Worm (Caenorhabditis elegans) whole organism, late embryonic: Measurements from ENCODE around the gene R07B1.13.
A peak's percentile ranks its signal among the peaks of the same experiment; 100 is the strongest.

ENCODE experiments used
- C38D4.7 ChIP-seq: fragments of 200-800 bp; sonication (Bioruptor generic); optimal IDR thresholded peaks from 2 replicates; lab custom pipeline; 2018; ENCODE audit warnings: mild to moderate bottlenecking, missing genetic modification characterization, moderate library complexity, missing compliant biosample characterization
- F13H6.1 ChIP-seq: sonication (generic microtip); optimal IDR thresholded peaks from 2 replicates; lab custom pipeline; 2016; ENCODE audit warnings: missing genetic modification characterization, missing compliant biosample characterization
- ceh-2 ChIP-seq: sonication (generic microtip); optimal IDR thresholded peaks from 2 replicates; lab custom pipeline; 2016; ENCODE audit warnings: missing genotype, missing genetic modification characterization, missing compliant biosample characterization
- ceh-30 ChIP-seq: fragments of 150-350 bp; optimal IDR thresholded peaks from 2 replicates; lab custom pipeline; 2014; ENCODE audit warnings: missing biosample characterization, missing genetic modification characterization
- ceh-31 ChIP-seq: sonication (generic microtip); optimal IDR thresholded peaks from 2 replicates; lab custom pipeline; 2016; ENCODE audit warnings: missing genetic modification characterization, missing compliant biosample characterization
- ceh-45 ChIP-seq: fragments of 200-800 bp; sonication (Bioruptor generic); IDR thresholded peaks from 2 replicates; pipeline ENCODE4 v1.3.6; 2022; ENCODE audit warnings: missing genetic modification reagents, missing genetic modification characterization, missing compliant biosample characterization
- ceh-48 ChIP-seq: sonication (generic microtip); optimal IDR thresholded peaks from 2 replicates; lab custom pipeline; 2016; ENCODE audit warnings: missing genetic modification characterization, inconsistent platforms, missing compliant biosample characterization
- che-1 ChIP-seq: sonication (generic microtip); optimal IDR thresholded peaks from 2 replicates; lab custom pipeline; 2016; ENCODE audit warnings: mild to moderate bottlenecking, missing genetic modification characterization, missing compliant biosample characterization
- elt-2 ChIP-seq: sonication (generic microtip); optimal IDR thresholded peaks from 2 replicates; lab custom pipeline; 2016; ENCODE audit warnings: missing genetic modification reagents, missing genetic modification characterization, missing compliant biosample characterization
- elt-4 ChIP-seq: sonication (generic microtip); optimal IDR thresholded peaks from 2 replicates; lab custom pipeline; 2016; ENCODE audit warnings: missing genetic modification characterization, missing compliant biosample characterization
- ets-4 ChIP-seq: sonication (generic microtip); optimal IDR thresholded peaks from 2 replicates; lab custom pipeline; 2016; ENCODE audit warnings: missing genetic modification characterization, missing compliant biosample characterization
- fkh-6 ChIP-seq: sonication (generic microtip); optimal IDR thresholded peaks from 2 replicates; lab custom pipeline; 2016; ENCODE audit warnings: missing genetic modification characterization, missing compliant biosample characterization
- gmeb-2 ChIP-seq: sonication (generic microtip); optimal IDR thresholded peaks from 2 replicates; lab custom pipeline; 2016; ENCODE audit warnings: missing genetic modification characterization, inconsistent platforms, missing compliant biosample characterization
- hlh-8 ChIP-seq: sonication (generic microtip); optimal IDR thresholded peaks from 2 replicates; lab custom pipeline; 2016; ENCODE audit warnings: missing genotype, missing genetic modification characterization, missing compliant biosample characterization
- lim-6 ChIP-seq: sonication (generic microtip); optimal IDR thresholded peaks from 2 replicates; lab custom pipeline; 2016; ENCODE audit warnings: missing genetic modification characterization, missing compliant biosample characterization
- madf-2 ChIP-seq: sonication (generic microtip); optimal IDR thresholded peaks from 2 replicates; lab custom pipeline; 2017; ENCODE audit warnings: missing genetic modification characterization, missing compliant biosample characterization
- nhr-11 ChIP-seq: fragments of 150-350 bp; optimal IDR thresholded peaks from 2 replicates; lab custom pipeline; 2014; ENCODE audit warnings: missing biosample characterization, missing genetic modification characterization
- npax-4 ChIP-seq: sonication (generic microtip); optimal IDR thresholded peaks from 2 replicates; lab custom pipeline; 2016; ENCODE audit warnings: missing genetic modification characterization, missing compliant biosample characterization
- pha-2 ChIP-seq: sonication (generic microtip); optimal IDR thresholded peaks from 2 replicates; lab custom pipeline; 2017; ENCODE audit warnings: mild to moderate bottlenecking, missing genetic modification characterization, missing compliant biosample characterization
- pha-4 ChIP-seq: fragments of 150-350 bp; optimal IDR thresholded peaks from 2 replicates; lab custom pipeline; 2018; ENCODE audit warnings: missing biosample characterization, missing genetic modification reagents, missing genetic modification characterization
- pqm-1 ChIP-seq: sonication (generic microtip); optimal IDR thresholded peaks from 2 replicates; lab custom pipeline; 2016; ENCODE audit warnings: missing genetic modification characterization, missing compliant biosample characterization
- rnt-1 ChIP-seq: sonication (generic microtip); optimal IDR thresholded peaks from 2 replicates; lab custom pipeline; 2016; ENCODE audit warnings: missing genetic modification characterization, missing compliant biosample characterization
- sdc-2 ChIP-seq: sonication (generic microtip); optimal IDR thresholded peaks from 2 replicates; lab custom pipeline; 2016; ENCODE audit warnings: missing genotype, missing genetic modification characterization, missing compliant biosample characterization
- sox-2 ChIP-seq: fragments of 200-800 bp; sonication (Bioruptor generic); IDR thresholded peaks from 2 replicates; pipeline ENCODE4 v1.3.6; 2022; ENCODE audit warnings: missing genetic modification reagents, missing genetic modification characterization, missing compliant biosample characterization
- sox-4 ChIP-seq: sonication (generic microtip); optimal IDR thresholded peaks from 2 replicates; lab custom pipeline; 2017; ENCODE audit warnings: mild to moderate bottlenecking, missing genetic modification characterization, inconsistent platforms, missing compliant biosample characterization
- tbx-2 ChIP-seq: sonication (generic microtip); optimal IDR thresholded peaks from 2 replicates; lab custom pipeline; 2016; ENCODE audit warnings: missing genetic modification characterization, missing compliant biosample characterization
- tbx-7 ChIP-seq: sonication (generic microtip); optimal IDR thresholded peaks from 2 replicates; lab custom pipeline; 2016; ENCODE audit warnings: missing genotype, missing genetic modification characterization, missing compliant biosample characterization
- ttx-3 ChIP-seq: sonication (generic microtip); optimal IDR thresholded peaks from 2 replicates; lab custom pipeline; 2016; ENCODE audit warnings: missing genetic modification reagents, missing genetic modification characterization, missing compliant biosample characterization
- unc-86 ChIP-seq: sonication (generic microtip); optimal IDR thresholded peaks from 2 replicates; lab custom pipeline; 2016; ENCODE audit warnings: missing genetic modification characterization, missing compliant biosample characterization
- zip-5 ChIP-seq: sonication (generic microtip); optimal IDR thresholded peaks from 2 replicates; lab custom pipeline; 2016; ENCODE audit warnings: missing genetic modification characterization, missing compliant biosample characterization

Gene R07B1.13

ce11 chrX:9905840-9906239 is 36.2 kb downstream of the R07B1.13 start, which contains the start of gene F21G4.5:
F21G4.5 (plus strand) TSS chrX:9906140.
- TF ChIP-seq ttx-3 (tag; lab: Kevin White, UChicago) (no peak), zip-5 (tag; lab: Kevin White, UChicago) (no peak), ceh-48 (tag; lab: Kevin White, UChicago) (no peak), lim-6 (no peak), nhr-11 (no peak), sox-2 (no peak), fkh-6 (tag; lab: Kevin White, UChicago) (no peak), pha-2 (tag; lab: Kevin White, UChicago) (no peak), gmeb-2 (tag; lab: Kevin White, UChicago) (no peak), npax-4 (tag; lab: Kevin White, UChicago) (no peak), rnt-1 (tag; lab: Kevin White, UChicago) (no peak), pha-4 (tag; lab: Kevin White, UChicago) (no peak), unc-86 (tag; lab: Kevin White, UChicago) (no peak), ceh-45 (GFP tag; lab: Robert Waterston, UW) (no peak), tbx-2 (no peak), elt-4 (tag; lab: Kevin White, UChicago) (no peak)

ce11 chrX:9917362-9917761 is 47.7 kb downstream of the R07B1.13 start, which contains the start of gene F21G4.6:
F21G4.6 (minus strand) TSS chrX:9917448.
- TF ChIP-seq tbx-2 (peak; percentile 66), zip-5 (tag; lab: Kevin White, UChicago) (peak; percentile 23), tbx-7 (tag; lab: Kevin White, UChicago) (peak; percentile 24), che-1 (no peak), hlh-8 (tag; lab: Kevin White, UChicago) (peak; percentile 3), elt-2 (tag; lab: Kevin White, UChicago) (peak; percentile 11), ceh-31 (peak; percentile 47), ceh-2 (tag; lab: Kevin White, UChicago) (peak; percentile 57), ceh-30 (tag; lab: Kevin White, UChicago) (no peak), ets-4 (tag; lab: Kevin White, UChicago) (peak; percentile 28), fkh-6 (tag; lab: Kevin White, UChicago) (peak; percentile 20)

- TF ChIP-seq ceh-30 (tag; lab: Kevin White, UChicago), result no peak
- TF ChIP-seq F13H6.1, result no peak
- TF ChIP-seq sox-4 (tag; lab: Kevin White, UChicago), result no peak
- TF ChIP-seq pqm-1 (tag; lab: Kevin White, UChicago), result no peak
- no peak for TF ChIP-seq C38D4.7 (GFP tag; lab: Kevin White, UChicago)
- TF ChIP-seq madf-2 (tag; lab: Kevin White, UChicago), result no peak
- TF ChIP-seq sdc-2 (tag; lab: Kevin White, UChicago), result no peak
Observed at ce11 chrX:9918997-9919396, 49.4 kb downstream of the R07B1.13 start, which contains the start of gene folr-1. folr-1 (plus strand) TSS chrX:9919297.
